Worm (Caenorhabditis elegans) whole organism, L2 larva: ENCODE data around the gene rnf-113.

Source experiments
- ZK546.5 ChIP-seq: sonication (generic microtip); optimal IDR thresholded peaks from 2 replicates; lab custom pipeline; 2017; ENCODE audit warnings: missing biosample characterization, missing genetic modification characterization
- alr-1 ChIP-seq: fragments of 150-350 bp; optimal IDR thresholded peaks from 2 replicates; lab custom pipeline; 2014; ENCODE audit warnings: missing biosample characterization, missing genetic modification characterization
- ama-1 ChIP-seq: fragments of 150-350 bp; optimal IDR thresholded peaks from 2 replicates; lab custom pipeline; 2018; ENCODE audit warnings: inconsistent platforms
- blmp-1 ChIP-seq: sonication (generic microtip); optimal IDR thresholded peaks from 2 replicates; lab custom pipeline; 2017; ENCODE audit warnings: missing genetic modification characterization, mild to moderate bottlenecking, missing compliant biosample characterization, antibody characterized with exemption, moderate library complexity; ENCODE audit not compliant: insufficient read depth
- ceh-16 ChIP-seq: fragments of 150-350 bp; optimal IDR thresholded peaks from 2 replicates; lab custom pipeline; 2014; ENCODE audit warnings: missing biosample characterization, missing genetic modification characterization
- ceh-82 ChIP-seq: fragments of 150-350 bp; optimal IDR thresholded peaks from 2 replicates; lab custom pipeline; 2014; ENCODE audit warnings: missing biosample characterization, missing genetic modification characterization
- crh-2 ChIP-seq: sonication (generic microtip); optimal IDR thresholded peaks from 2 replicates; lab custom pipeline; 2017; ENCODE audit warnings: missing biosample characterization, missing genetic modification characterization
- elt-3 ChIP-seq: sonication (generic microtip); optimal IDR thresholded peaks from 2 replicates; lab custom pipeline; 2017; ENCODE audit warnings: missing biosample characterization, missing genetic modification characterization
- fos-1 ChIP-seq: fragments of 150-350 bp; optimal IDR thresholded peaks from 2 replicates; lab custom pipeline; 2014; ENCODE audit warnings: missing biosample characterization, missing genetic modification characterization
- gmeb-1 ChIP-seq: fragments of 150-350 bp; optimal IDR thresholded peaks from 2 replicates; lab custom pipeline; 2014; ENCODE audit warnings: missing biosample characterization, missing genetic modification characterization
- lin-11 ChIP-seq: fragments of 150-350 bp; sonication (generic microtip); optimal IDR thresholded peaks from 2 replicates; lab custom pipeline; 2014; ENCODE audit warnings: missing biosample characterization, missing genetic modification characterization, inconsistent platforms, mixed read lengths
- lin-13 ChIP-seq: fragments of 150-350 bp; optimal IDR thresholded peaks from 2 replicates; lab custom pipeline; 2014; ENCODE audit warnings: missing biosample characterization, missing genetic modification reagents, missing genetic modification characterization
- lin-39 ChIP-seq: fragments of 150-350 bp; optimal IDR thresholded peaks from 2 replicates; lab custom pipeline; 2014; ENCODE audit warnings: missing biosample characterization, missing genetic modification reagents, missing genetic modification characterization
- lsy-2 ChIP-seq, 2 experiments: fragments of 150-350 bp in 1 of 2; sonication (generic microtip) in 1 of 2; optimal IDR thresholded peaks; 2 replicates each; lab custom pipeline; 2014 to 2017; ENCODE audit warnings: missing biosample characterization in 2 of 2, missing genetic modification characterization in 2 of 2
- mab-5 ChIP-seq: fragments of 150-350 bp; optimal IDR thresholded peaks from 2 replicates; lab custom pipeline; 2014; ENCODE audit warnings: missing biosample characterization, missing genetic modification characterization
- mbf-1 ChIP-seq: sonication (generic microtip); optimal IDR thresholded peaks from 2 replicates; lab custom pipeline; 2017; ENCODE audit warnings: missing biosample characterization, missing genetic modification characterization
- mdl-1 ChIP-seq, 2 experiments: fragments of 150-350 bp in 1 of 2; sonication (generic microtip) in 1 of 2; optimal IDR thresholded peaks; 2 replicates each; lab custom pipeline; 2017; ENCODE audit warnings: missing biosample characterization in 2 of 2, missing genetic modification characterization in 2 of 2
- nhr-11 ChIP-seq: fragments of 150-350 bp; optimal IDR thresholded peaks from 2 replicates; lab custom pipeline; 2014; ENCODE audit warnings: missing biosample characterization, missing genetic modification characterization
- nhr-129 ChIP-seq: fragments of 150-350 bp; optimal IDR thresholded peaks from 2 replicates; lab custom pipeline; 2014; ENCODE audit warnings: missing biosample characterization, missing genetic modification characterization
- nhr-21 ChIP-seq: fragments of 150-350 bp; optimal IDR thresholded peaks from 2 replicates; lab custom pipeline; 2014; ENCODE audit warnings: missing biosample characterization, missing genetic modification characterization
- nhr-23 ChIP-seq: fragments of 150-350 bp; optimal IDR thresholded peaks from 2 replicates; lab custom pipeline; 2014; ENCODE audit warnings: missing biosample characterization, missing genetic modification reagents, missing genetic modification characterization
- nhr-237 ChIP-seq: fragments of 150-350 bp; optimal IDR thresholded peaks from 2 replicates; lab custom pipeline; 2014; ENCODE audit warnings: missing biosample characterization, missing genetic modification characterization
- nhr-25 ChIP-seq: fragments of 150-350 bp; sonication (generic microtip); optimal IDR thresholded peaks from 3 replicates; lab custom pipeline; 2014; ENCODE audit warnings: missing biosample characterization, missing genetic modification characterization
- nhr-6 ChIP-seq: fragments of 150-350 bp; optimal IDR thresholded peaks from 2 replicates; lab custom pipeline; 2014; ENCODE audit warnings: missing biosample characterization, missing genetic modification characterization
- peb-1 ChIP-seq: fragments of 150-350 bp; optimal IDR thresholded peaks from 2 replicates; lab custom pipeline; 2014; ENCODE audit warnings: missing biosample characterization, missing genetic modification characterization
- sem-4 ChIP-seq: fragments of 150-350 bp; optimal IDR thresholded peaks from 2 replicates; lab custom pipeline; 2014; ENCODE audit warnings: missing biosample characterization, missing genetic modification reagents, missing genetic modification characterization
- skn-1 ChIP-seq: sonication (generic microtip); optimal IDR thresholded peaks from 2 replicates; lab custom pipeline; 2017; ENCODE audit warnings: missing biosample characterization, missing genetic modification characterization
- sma-3 ChIP-seq: sonication (generic microtip); optimal IDR thresholded peaks from 2 replicates; lab custom pipeline; 2016; ENCODE audit warnings: missing genetic modification reagents, missing genetic modification characterization, missing compliant biosample characterization
- snpc-4 ChIP-seq: fragments of 150-350 bp; optimal IDR thresholded peaks from 2 replicates; lab custom pipeline; 2014; ENCODE audit warnings: missing biosample characterization, missing genetic modification characterization
- unc-39 ChIP-seq: fragments of 150-350 bp; optimal IDR thresholded peaks from 2 replicates; lab custom pipeline; 2014; ENCODE audit warnings: missing biosample characterization, missing genetic modification characterization
- unc-55 ChIP-seq: fragments of 150-350 bp; sonication (generic microtip); optimal IDR thresholded peaks from 3 replicates; lab custom pipeline; 2014; ENCODE audit warnings: missing biosample characterization, missing genetic modification reagents, missing genetic modification characterization
- unc-62 ChIP-seq: fragments of 150-350 bp; optimal IDR thresholded peaks from 2 replicates; lab custom pipeline; 2014; ENCODE audit warnings: missing biosample characterization, missing genetic modification reagents, missing genetic modification characterization
- zag-1 ChIP-seq: fragments of 150-350 bp; optimal IDR thresholded peaks from 2 replicates; lab custom pipeline; 2014; ENCODE audit warnings: missing biosample characterization, missing genetic modification characterization
- ztf-11 ChIP-seq: sonication (generic microtip); optimal IDR thresholded peaks from 2 replicates; lab custom pipeline; 2017; ENCODE audit warnings: missing biosample characterization, missing genetic modification characterization
- ztf-4 ChIP-seq: fragments of 150-350 bp; optimal IDR thresholded peaks from 2 replicates; lab custom pipeline; 2014; ENCODE audit warnings: missing biosample characterization, missing genetic modification characterization

rnf-113 gene

ce11 chrIII:10791233-10791632 is 33.8 kb upstream of the rnf-113 start:
- no peak for TF ChIP-seq lsy-2 (tag; optimal IDR thresholded peaks at IDR 0.05; lab: Kevin White, UChicago)
- no peak for TF ChIP-seq skn-1
- TF ChIP-seq mbf-1 (tag; lab: Kevin White, UChicago), result no peak
- no peak for TF ChIP-seq zag-1 (tag; lab: Kevin White, UChicago)
- TF ChIP-seq crh-2 (tag; lab: Kevin White, UChicago), result no peak
- no peak for TF ChIP-seq ztf-4 (tag; lab: Kevin White, UChicago)
- TF ChIP-seq lin-39, result no peak
- no peak for TF ChIP-seq nhr-11 (tag; lab: Kevin White, UChicago)
- TF ChIP-seq nhr-25, result no peak
- no peak for TF ChIP-seq snpc-4 (tag; lab: Kevin White, UChicago)
- TF ChIP-seq blmp-1 (tag; lab: Kevin White, UChicago), result no peak
- no peak for TF ChIP-seq peb-1
- no peak for TF ChIP-seq mdl-1 (tag; optimal IDR thresholded peaks at IDR 0.05; lab: Kevin White, UChicago)
- TF ChIP-seq gmeb-1 (tag; lab: Kevin White, UChicago), result no peak
- no peak for TF ChIP-seq elt-3 (tag; lab: Kevin White, UChicago)
- TF ChIP-seq alr-1 (tag; lab: Kevin White, UChicago), result no peak
- TF ChIP-seq lin-11 (tag; lab: Kevin White, UChicago), result no peak
- TF ChIP-seq lin-13 (GFP tag; lab: Kevin White, UChicago), result no peak
- TF ChIP-seq nhr-237 (tag; lab: Kevin White, UChicago), result no peak

DNA sequence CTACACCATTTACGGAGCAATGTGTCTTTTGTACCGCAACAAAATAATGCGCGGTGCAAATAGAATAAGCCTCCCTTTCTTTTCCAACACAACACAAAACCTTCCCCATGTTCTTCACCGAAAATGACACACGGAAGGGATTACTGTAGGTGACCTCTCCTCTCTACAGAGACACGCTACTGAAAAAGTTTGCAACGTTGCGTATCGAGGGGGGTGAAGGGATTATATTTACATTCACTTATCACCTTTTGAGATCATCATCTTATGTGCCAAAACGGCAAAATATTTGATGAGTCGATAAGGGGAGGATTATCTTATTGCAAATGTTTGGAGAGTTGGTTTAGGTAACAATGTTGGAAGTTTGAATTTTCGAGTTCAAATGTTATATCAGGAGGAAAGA is 25.6 kb upstream of the rnf-113 start:
- no peak for TF ChIP-seq blmp-1 (tag; lab: Kevin White, UChicago)
- no peak for TF ChIP-seq unc-62 (GFP tag; lab: Kevin White, UChicago)
- no peak for TF ChIP-seq nhr-11 (tag; lab: Kevin White, UChicago)

- TF ChIP-seq nhr-23 (tag; lab: Kevin White, UChicago) (no peak), nhr-129 (tag; lab: Kevin White, UChicago) (no peak), ztf-4 (tag; lab: Kevin White, UChicago) (no peak), blmp-1 (tag; lab: Kevin White, UChicago) (no peak), ceh-82 (tag; lab: Kevin White, UChicago) (no peak), mab-5 (tag; lab: Kevin White, UChicago) (no peak), gmeb-1 (tag; lab: Kevin White, UChicago) (no peak), crh-2 (tag; lab: Kevin White, UChicago) (no peak), nhr-6 (tag; lab: Kevin White, UChicago) (no peak), unc-55 (no peak), peb-1 (no peak), nhr-25 (no peak), sem-4 (tag; lab: Kevin White, UChicago) (no peak), skn-1 (no peak), lin-11 (tag; lab: Kevin White, UChicago) (no peak), fos-1 (tag; lab: Kevin White, UChicago) (no peak), lin-39 (no peak), sma-3 (GFP tag; lab: Kevin White, UChicago) (no peak), elt-3 (tag; lab: Kevin White, UChicago) (no peak), nhr-21 (tag; lab: Kevin White, UChicago) (no peak)
These were observed 24.1 kb upstream of the rnf-113 start, which contains the start of gene ptr-19 for ce11 chrIII:10781553-10781952. TSS of gene ptr-19 (plus strand) at chrIII:10781853.

DNA sequence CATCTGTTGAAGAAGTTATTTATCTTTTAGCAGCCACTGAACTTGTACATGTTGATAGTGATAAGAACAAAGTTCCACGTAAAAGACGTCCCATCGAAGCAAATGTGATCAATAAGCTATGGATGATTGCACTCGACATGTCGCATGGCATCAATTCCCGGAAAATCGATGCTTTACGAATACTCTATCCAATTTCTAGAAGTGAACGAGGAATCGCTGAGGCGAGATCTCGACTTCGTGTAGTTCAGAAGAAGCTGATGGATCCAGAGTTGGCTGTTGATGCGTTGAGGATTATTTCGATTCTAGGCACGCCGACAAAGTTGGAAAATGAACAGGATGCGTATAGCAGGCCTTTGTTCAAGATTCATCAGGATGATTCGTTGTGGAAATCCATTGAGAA is 12.3 kb upstream of the rnf-113 start:
- TF ChIP-seq nhr-6 (tag; lab: Kevin White, UChicago) (no peak), alr-1 (tag; lab: Kevin White, UChicago) (no peak), unc-39 (no peak), unc-55 (no peak), elt-3 (tag; lab: Kevin White, UChicago) (no peak), ztf-11 (tag; lab: Kevin White, UChicago) (no peak), nhr-25 (no peak), crh-2 (tag; lab: Kevin White, UChicago) (no peak), ZK546.5 (tag; lab: Kevin White, UChicago) (no peak)
- TF ChIP-seq, all 48 proteins: peak for 0

ce11 chrIII:10763032-10763431 is 5.6 kb upstream of the rnf-113 start, which contains the start of gene dpy-28:
TSS of gene dpy-28 (plus strand) at chrIII:10763131.
- TF ChIP-seq ceh-16 (tag; lab: Kevin White, UChicago) (no peak), ama-1 (lab: Kevin White, UChicago) (peak; percentile 21), mdl-1 (tag; optimal IDR thresholded peaks at IDR 0.05; lab: Kevin White, UChicago) (no peak), nhr-21 (tag; lab: Kevin White, UChicago) (peak; percentile 21)
